Worm (Caenorhabditis elegans) whole organism, L4 larva: ENCODE data around the gene parn-1.

Source experiments
- F49E8.2 ChIP-seq: sonication (generic microtip); optimal IDR thresholded peaks from 2 replicates; lab custom pipeline; 2016; ENCODE audit warnings: missing compliant biosample characterization, mild to moderate bottlenecking, missing genetic modification characterization, borderline replicate concordance
- duxl-1 ChIP-seq: sonication (generic microtip); optimal IDR thresholded peaks from 2 replicates; lab custom pipeline; 2016; ENCODE audit warnings: mild to moderate bottlenecking, missing genetic modification characterization, moderate library complexity, missing compliant biosample characterization; ENCODE audit not compliant: poor library complexity
- egl-43 ChIP-seq: fragments of 200-800 bp; sonication (Bioruptor generic); IDR thresholded peaks from 2 replicates; pipeline ENCODE4 v1.3.6; 2022; ENCODE audit warnings: missing genetic modification reagents, missing genetic modification characterization, missing compliant biosample characterization
- fkh-10 ChIP-seq: fragments of 150-350 bp; optimal IDR thresholded peaks from 2 replicates; lab custom pipeline; 2014; ENCODE audit warnings: missing biosample characterization, missing genetic modification reagents, missing genetic modification characterization
- lin-1 ChIP-seq: fragments of 200-800 bp; sonication (Bioruptor generic); IDR thresholded peaks from 2 replicates; pipeline ENCODE4 v1.3.6; 2022; ENCODE audit warnings: missing genetic modification reagents, missing genetic modification characterization, missing compliant biosample characterization
- nhr-11 ChIP-seq: fragments of 150-350 bp; optimal IDR thresholded peaks from 2 replicates; lab custom pipeline; 2014; ENCODE audit warnings: missing biosample characterization, missing genetic modification characterization
- nhr-77 ChIP-seq: fragments of 150-350 bp; optimal IDR thresholded peaks from 2 replicates; lab custom pipeline; 2014; ENCODE audit warnings: missing biosample characterization, missing genetic modification characterization
- pha-4 ChIP-seq, 2 experiments: fragments of 150-350 bp in 1 of 2; fragments of 200-800 bp in 1 of 2; sonication (Bioruptor generic) in 1 of 2; IDR thresholded peaks in 1 of 2; optimal IDR thresholded peaks in 1 of 2; 2 replicates each; pipeline versions ENCODE4 v1.3.6 to Lab custom; 2014 to 2022; ENCODE audit warnings: missing genetic modification characterization in 2 of 2, missing genetic modification reagents in 2 of 2, missing biosample characterization in 1 of 2, missing compliant biosample characterization in 1 of 2
- skn-1 ChIP-seq: fragments of 150-350 bp; optimal IDR thresholded peaks from 2 replicates; lab custom pipeline; 2014; ENCODE audit warnings: missing biosample characterization, missing genetic modification characterization
- snpc-4 ChIP-seq: fragments of 150-350 bp; optimal IDR thresholded peaks from 2 replicates; lab custom pipeline; 2014; ENCODE audit warnings: missing biosample characterization, missing genetic modification characterization

- no peak for TF ChIP-seq fkh-10
- TF ChIP-seq F49E8.2 (tag; lab: Kevin White, UChicago) = no peak
- no peak for TF ChIP-seq lin-1
- no peak for TF ChIP-seq egl-43 (GFP tag; lab: Robert Waterston, UW)
- TF ChIP-seq nhr-77 (tag; lab: Kevin White, UChicago) = no peak
- TF ChIP-seq skn-1 = no peak
- TF ChIP-seq snpc-4 = no peak
- TF ChIP-seq nhr-11 (tag; lab: Kevin White, UChicago) = no peak
- TF ChIP-seq duxl-1 (tag; lab: Kevin White, UChicago) = no peak
- TF ChIP-seq pha-4 (GFP tag; IDR thresholded peaks at IDR 0.05; lab: Robert Waterston, UW) = no peak
- TF ChIP-seq pha-4 (tag; optimal IDR thresholded peaks at IDR 0.05; lab: Kevin White, UChicago) = no peak
Observed at ce11 chrV:12741684-12742083, 46.6 kb upstream of the parn-1 start, which contains the start of gene hrg-7.
